Worm (Caenorhabditis elegans) whole organism, young adult: ENCODE data around the gene nhr-127.

ENCODE experiments used
- B0035.1 ChIP-seq: sonication (generic microtip); optimal IDR thresholded peaks from 2 replicates; lab custom pipeline; 2016; ENCODE audit warnings: missing genetic modification characterization, mild to moderate bottlenecking, missing compliant biosample characterization, missing genotype, missing genetic modification reagents
- B0336.3 ChIP-seq: fragments of 200-800 bp; sonication (Bioruptor generic); IDR thresholded peaks from 2 replicates; pipeline ENCODE4 v1.3.6; 2022; ENCODE audit warnings: missing genetic modification characterization, missing compliant biosample characterization
- F33H1.4 ChIP-seq: fragments of 200-800 bp; sonication (Bioruptor generic); IDR thresholded peaks from 2 replicates; pipeline ENCODE4 v1.3.6; 2022; ENCODE audit warnings: missing genetic modification reagents, missing genetic modification characterization, missing compliant biosample characterization
- F55B11.4 ChIP-seq: sonication (generic microtip); optimal IDR thresholded peaks from 2 replicates; lab custom pipeline; 2016; ENCODE audit warnings: missing compliant biosample characterization, missing genetic modification characterization, borderline replicate concordance; ENCODE audit not compliant: insufficient read depth
- F57A8.1 ChIP-seq: fragments of 200-800 bp; sonication (Bioruptor generic); optimal IDR thresholded peaks from 2 replicates; lab custom pipeline; 2018; ENCODE audit warnings: mild to moderate bottlenecking, missing genetic modification characterization, moderate library complexity, missing compliant biosample characterization
- K11D2.4 ChIP-seq: fragments of 200-800 bp; sonication (Bioruptor generic); IDR thresholded peaks from 2 replicates; pipeline ENCODE4 v1.3.6; 2022; ENCODE audit warnings: missing genetic modification reagents, missing genetic modification characterization, missing compliant biosample characterization
- Y67H2A.10 ChIP-seq: fragments of 200-800 bp; sonication (Bioruptor generic); conservative IDR thresholded peaks from 2 replicates; pipeline ENCODE4 v1.3.6; 2022; ENCODE audit warnings: missing genetic modification reagents, missing genetic modification characterization, missing compliant biosample characterization
- akir-1 ChIP-seq: fragments of 200-800 bp; sonication (Bioruptor generic); optimal IDR thresholded peaks from 2 replicates; lab custom pipeline; 2018; ENCODE audit warnings: mild to moderate bottlenecking, missing genetic modification characterization, moderate library complexity, missing compliant biosample characterization
- aptf-3 ChIP-seq: fragments of 200-800 bp; sonication (Bioruptor generic); IDR thresholded peaks from 2 replicates; pipeline ENCODE4 v1.3.6; 2022; ENCODE audit warnings: missing genetic modification characterization, missing compliant biosample characterization
- attf-6 ChIP-seq: fragments of 200-800 bp; sonication (Bioruptor generic); IDR thresholded peaks from 2 replicates; pipeline ENCODE4 v1.3.6; 2022; ENCODE audit warnings: missing genetic modification reagents, missing genetic modification characterization, missing compliant biosample characterization
- ccch-3 ChIP-seq: fragments of 200-800 bp; sonication (Bioruptor generic); optimal IDR thresholded peaks from 2 replicates; lab custom pipeline; 2018; ENCODE audit warnings: mild to moderate bottlenecking, missing genetic modification characterization, missing compliant biosample characterization
- cebp-1 ChIP-seq, 2 experiments: fragments of 200-800 bp in 1 of 2; sonication (Bioruptor generic) in 1 of 2; sonication (generic microtip) in 1 of 2; IDR thresholded peaks in 1 of 2; optimal IDR thresholded peaks in 1 of 2; 2 replicates each; pipeline versions ENCODE4 v1.3.6 to Lab custom; 2017 to 2022; ENCODE audit warnings: missing compliant biosample characterization in 2 of 2, missing genetic modification characterization in 2 of 2, mild to moderate bottlenecking in 1 of 2, missing genetic modification reagents in 1 of 2, moderate library complexity in 1 of 2
- ceh-27 ChIP-seq: fragments of 200-800 bp; sonication (Bioruptor generic); optimal IDR thresholded peaks from 2 replicates; lab custom pipeline; 2018; ENCODE audit warnings: mild to moderate bottlenecking, missing genetic modification characterization, moderate library complexity, missing compliant biosample characterization
- ceh-58 ChIP-seq: fragments of 200-800 bp; sonication (Bioruptor generic); IDR thresholded peaks from 2 replicates; pipeline ENCODE4 v1.3.6; 2022; ENCODE audit warnings: missing genetic modification characterization, missing compliant biosample characterization
- ceh-79 ChIP-seq: sonication (generic microtip); optimal IDR thresholded peaks from 2 replicates; lab custom pipeline; 2017; ENCODE audit warnings: mild to moderate bottlenecking, missing genetic modification characterization, missing compliant biosample characterization
- chd-7 ChIP-seq: sonication (generic microtip); optimal IDR thresholded peaks from 2 replicates; lab custom pipeline; 2016; ENCODE audit warnings: mild to moderate bottlenecking, missing genetic modification characterization, moderate library complexity, missing compliant biosample characterization
- dox-1 ChIP-seq: fragments of 200-800 bp; sonication (Bioruptor generic); IDR thresholded peaks from 2 replicates; pipeline ENCODE4 v1.3.6; 2022; ENCODE audit warnings: missing genetic modification reagents, missing genetic modification characterization, missing compliant biosample characterization
- dpff-1 ChIP-seq: sonication (generic microtip); optimal IDR thresholded peaks from 2 replicates; lab custom pipeline; 2017; ENCODE audit warnings: mild to moderate bottlenecking, missing genetic modification characterization, missing compliant biosample characterization
- efl-1 ChIP-seq: fragments of 150-350 bp; optimal IDR thresholded peaks from 2 replicates; lab custom pipeline; 2014; ENCODE audit warnings: missing biosample characterization, missing genetic modification reagents, missing genetic modification characterization
- fkh-3 ChIP-seq: sonication (generic microtip); optimal IDR thresholded peaks from 2 replicates; lab custom pipeline; 2016; ENCODE audit warnings: mild to moderate bottlenecking, missing genetic modification characterization, missing compliant biosample characterization
- him-1 ChIP-seq: sonication (generic microtip); optimal IDR thresholded peaks from 2 replicates; lab custom pipeline; 2016; ENCODE audit warnings: missing genotype, missing genetic modification reagents, missing genetic modification characterization, missing compliant biosample characterization
- hlh-12 ChIP-seq: sonication (generic microtip); optimal IDR thresholded peaks from 2 replicates; lab custom pipeline; 2016; ENCODE audit warnings: missing genetic modification characterization, missing compliant biosample characterization
- hlh-26 ChIP-seq: fragments of 200-800 bp; sonication (Bioruptor generic); conservative IDR thresholded peaks from 2 replicates; pipeline ENCODE4 v1.3.6; 2022; ENCODE audit warnings: missing genetic modification reagents, missing genetic modification characterization, missing compliant biosample characterization
- lag-1 ChIP-seq: fragments of 200-800 bp; sonication (Bioruptor generic); IDR thresholded peaks from 2 replicates; pipeline ENCODE4 v1.3.6; 2022; ENCODE audit warnings: missing genetic modification reagents, missing genetic modification characterization, missing compliant biosample characterization
- let-526 ChIP-seq: fragments of 200-800 bp; sonication (Bioruptor generic); IDR thresholded peaks from 2 replicates; pipeline ENCODE4 v1.3.6; 2022; ENCODE audit warnings: missing genetic modification reagents, missing genetic modification characterization, missing compliant biosample characterization
- lsl-1 ChIP-seq: fragments of 200-800 bp; sonication (Bioruptor generic); optimal IDR thresholded peaks from 2 replicates; lab custom pipeline; 2018; ENCODE audit warnings: mild to moderate bottlenecking, missing genetic modification characterization, moderate library complexity, missing compliant biosample characterization
- lsy-27 ChIP-seq: sonication (generic microtip); optimal IDR thresholded peaks from 2 replicates; lab custom pipeline; 2017; ENCODE audit warnings: missing genetic modification characterization, mild to moderate bottlenecking, missing compliant biosample characterization, antibody characterized with exemption, missing genotype, borderline replicate concordance; ENCODE audit not compliant: insufficient read depth
- madf-10 ChIP-seq: sonication (generic microtip); optimal IDR thresholded peaks from 2 replicates; lab custom pipeline; 2016; ENCODE audit warnings: mild to moderate bottlenecking, missing genetic modification characterization, missing compliant biosample characterization
- madf-6 ChIP-seq: fragments of 200-800 bp; sonication (Bioruptor generic); IDR thresholded peaks from 2 replicates; pipeline ENCODE4 v1.3.6; 2022; ENCODE audit warnings: missing genetic modification reagents, missing genetic modification characterization, missing compliant biosample characterization
- nfya-1 ChIP-seq: sonication (generic microtip); optimal IDR thresholded peaks from 2 replicates; lab custom pipeline; 2017; ENCODE audit warnings: antibody characterized with exemption, missing compliant biosample characterization, missing genetic modification characterization, borderline replicate concordance; ENCODE audit not compliant: insufficient read depth
- nhr-120 ChIP-seq: fragments of 200-800 bp; sonication (Bioruptor generic); IDR thresholded peaks from 2 replicates; pipeline ENCODE4 v1.3.6; 2022; ENCODE audit warnings: missing genetic modification characterization, missing compliant biosample characterization
- nhr-90 ChIP-seq: sonication (generic microtip); optimal IDR thresholded peaks from 2 replicates; lab custom pipeline; 2016; ENCODE audit warnings: missing genotype, mild to moderate bottlenecking, missing genetic modification characterization, missing compliant biosample characterization
- sea-2 ChIP-seq: fragments of 200-800 bp; sonication (Bioruptor generic); IDR thresholded peaks from 2 replicates; pipeline ENCODE4 v1.3.6; 2022; ENCODE audit warnings: missing genetic modification characterization, missing compliant biosample characterization
- unc-62 ChIP-seq: fragments of 150-350 bp; optimal IDR thresholded peaks from 2 replicates; lab custom pipeline; 2014; ENCODE audit warnings: missing biosample characterization, missing genetic modification reagents, missing genetic modification characterization
- zim-3 ChIP-seq: sonication (generic microtip); optimal IDR thresholded peaks from 2 replicates; lab custom pipeline; 2017; ENCODE audit warnings: mild to moderate bottlenecking, missing genetic modification characterization, moderate library complexity, missing compliant biosample characterization
- ztf-3 ChIP-seq: fragments of 200-800 bp; sonication (Bioruptor generic); optimal IDR thresholded peaks from 2 replicates; lab custom pipeline; 2018; ENCODE audit warnings: mild to moderate bottlenecking, missing genetic modification characterization, missing compliant biosample characterization

Gene nhr-127

ce11 chrV:16226581-16226980 is 33.2 kb upstream of the nhr-127 start, which contains the start of gene F11A5.13 (continued):
- TF ChIP-seq cebp-1 (GFP tag; IDR thresholded peaks at IDR 0.05; lab: Robert Waterston, UW) (no peak), cebp-1 (tag; optimal IDR thresholded peaks at IDR 0.05; lab: Kevin White, UChicago) (no peak), F57A8.1 (no peak), ccch-3 (GFP tag; lab: Kevin White, UChicago) (no peak)

ce11 chrV:16229439-16229838 is 30.3 kb upstream of the nhr-127 start:
- TF ChIP-seq F55B11.4 (no peak), B0035.1 (no peak), fkh-3 (tag; lab: Kevin White, UChicago) (no peak), hlh-26 (GFP tag; lab: Robert Waterston, UW) (no peak), lag-1 (GFP tag; lab: Robert Waterston, UW) (no peak), K11D2.4 (GFP tag; lab: Robert Waterston, UW) (no peak), nfya-1 (tag; lab: Kevin White, UChicago) (no peak), unc-62 (no peak), madf-6 (GFP tag; lab: Robert Waterston, UW) (no peak), him-1 (tag; lab: Kevin White, UChicago) (no peak), let-526 (GFP tag; lab: Robert Waterston, UW) (no peak), sea-2 (GFP tag; lab: Robert Waterston, UW) (no peak), lsl-1 (no peak), F33H1.4 (GFP tag; lab: Robert Waterston, UW) (no peak), chd-7 (no peak), attf-6 (GFP tag; lab: Robert Waterston, UW) (no peak), ceh-79 (tag; lab: Kevin White, UChicago) (no peak), Y67H2A.10 (no peak), dox-1 (GFP tag; lab: Robert Waterston, UW) (no peak)

- TF ChIP-seq nhr-120 (GFP tag; lab: Robert Waterston, UW) (no peak), nhr-90 (no peak), hlh-12 (no peak), B0035.1 (no peak), zim-3 (tag; lab: Kevin White, UChicago) (no peak), ztf-3 (GFP tag; lab: Kevin White, UChicago) (no peak), cebp-1 (GFP tag; IDR thresholded peaks at IDR 0.05; lab: Robert Waterston, UW) (no peak), cebp-1 (tag; optimal IDR thresholded peaks at IDR 0.05; lab: Kevin White, UChicago) (no peak), ceh-27 (GFP tag; lab: Kevin White, UChicago) (no peak), ceh-58 (no peak), efl-1 (GFP tag; lab: Kevin White, UChicago) (no peak), lsy-27 (tag; lab: Kevin White, UChicago) (no peak), madf-10 (no peak), let-526 (GFP tag; lab: Robert Waterston, UW) (no peak), dpff-1 (tag; lab: Kevin White, UChicago) (no peak), lsl-1 (no peak), attf-6 (GFP tag; lab: Robert Waterston, UW) (no peak), B0336.3 (GFP tag; lab: Robert Waterston, UW) (no peak), F33H1.4 (GFP tag; lab: Robert Waterston, UW) (no peak), akir-1 (GFP tag; lab: Kevin White, UChicago) (no peak), aptf-3 (no peak)
Observed at ce11 chrV:16229896-16230295, 29.9 kb upstream of the nhr-127 start, which contains the start of the genes F21H7.2 and F21H7.12. Gene F21H7.2, minus strand, starts transcription at chrV:16229996. Gene F21H7.12, plus strand, starts transcription at chrV:16230165.
